Fruit fly (Drosophila melanogaster) whole organism, pupa: Measurements from ENCODE around the gene Akt.

Source experiments
- CG10348 ChIP-seq: fragments of 200-800 bp; sonication (Bioruptor generic); IDR thresholded peaks from 2 replicates; pipeline ENCODE4 v1.3.6; 2022; ENCODE audit warnings: missing biosample characterization, missing genetic modification characterization
- CG13204 ChIP-seq: fragments of 200-800 bp; sonication (Bioruptor generic); optimal IDR thresholded peaks from 2 replicates; lab custom pipeline; 2018; ENCODE audit warnings: missing biosample characterization, mild to moderate bottlenecking, missing genetic modification characterization, moderate library complexity
- CG14655 ChIP-seq: fragments of 200-800 bp; sonication (Bioruptor generic); optimal IDR thresholded peaks from 3 replicates; lab custom pipeline; 2017; ENCODE audit warnings: mild to moderate bottlenecking, missing biosample characterization, missing genetic modification reagents, missing genetic modification characterization
- CG17806 ChIP-seq: fragments of 200-800 bp; sonication (Bioruptor generic); optimal IDR thresholded peaks from 2 replicates; lab custom pipeline; 2018; ENCODE audit warnings: missing biosample characterization, mild to moderate bottlenecking, missing genetic modification characterization, moderate library complexity
- CG34367 ChIP-seq: fragments of 200-800 bp; sonication (Bioruptor generic); optimal IDR thresholded peaks from 2 replicates; lab custom pipeline; 2018; ENCODE audit warnings: missing biosample characterization, mild to moderate bottlenecking, missing genetic modification characterization
- CG4496 ChIP-seq: fragments of 200-800 bp; sonication (Bioruptor generic); IDR thresholded peaks from 3 replicates; pipeline ENCODE4 v1.3.6; 2022; ENCODE audit warnings: missing biosample characterization, missing genetic modification characterization
- CG8159 ChIP-seq: fragments of 200-800 bp; sonication (Bioruptor generic); optimal IDR thresholded peaks from 3 replicates; lab custom pipeline; 2018; ENCODE audit warnings: missing biosample characterization, mild to moderate bottlenecking, missing genetic modification characterization, moderate library complexity
- D1 ChIP-seq: fragments of 200-800 bp; sonication (Bioruptor generic); optimal IDR thresholded peaks from 2 replicates; lab custom pipeline; 2018; ENCODE audit warnings: missing biosample characterization, mild to moderate bottlenecking, missing genetic modification characterization, moderate library complexity
- EcR ChIP-seq: fragments of 200-800 bp; sonication (Bioruptor generic); optimal IDR thresholded peaks from 3 replicates; lab custom pipeline; 2019; ENCODE audit warnings: missing biosample characterization, missing genetic modification characterization, mild to moderate bottlenecking, moderate library complexity, missing genetic modification reagents
- Pif1A ChIP-seq: fragments of 200-800 bp; sonication (Bioruptor generic); optimal IDR thresholded peaks from 3 replicates; lab custom pipeline; 2016; ENCODE audit warnings: missing biosample characterization, missing genetic modification characterization
- Pif1B ChIP-seq: fragments of 200-800 bp; sonication (Bioruptor generic); optimal IDR thresholded peaks from 3 replicates; lab custom pipeline; 2016; ENCODE audit warnings: missing biosample characterization, missing genetic modification characterization
- Snoo ChIP-seq: fragments of 200-800 bp; sonication (Bioruptor generic); optimal IDR thresholded peaks from 3 replicates; lab custom pipeline; 2017; ENCODE audit warnings: missing biosample characterization, mild to moderate bottlenecking, missing genetic modification characterization, inconsistent platforms
- fd96Ca ChIP-seq: fragments of 200-800 bp; sonication (Bioruptor generic); IDR thresholded peaks from 3 replicates; pipeline ENCODE4 v1.3.6; 2022; ENCODE audit warnings: missing biosample characterization, missing genetic modification characterization
- rn ChIP-seq: fragments of 200-800 bp; sonication (Bioruptor generic); IDR thresholded peaks from 2 replicates; pipeline ENCODE4 v1.3.6; 2022; ENCODE audit warnings: missing biosample characterization, missing genetic modification characterization

dm6 chr3R:16069266-16069665 is 29.8 kb upstream of the Akt start:
- no peak for TF ChIP-seq CG14655 (GFP tag; lab: Kevin White, UChicago)
- TF ChIP-seq CG4496 (GFP tag; lab: Robert Waterston, UW) = no peak
- TF ChIP-seq Pif1A = no peak
- no peak for TF ChIP-seq CG13204 (GFP tag; lab: Kevin White, UChicago)
- TF ChIP-seq EcR = no peak
- TF ChIP-seq CG34367 (tag; lab: Kevin White, UChicago) = no peak
- TF ChIP-seq CG17806 = no peak
- no peak for TF ChIP-seq CG8159
- TF ChIP-seq fd96Ca (GFP tag; lab: Robert Waterston, UW) = no peak
- TF ChIP-seq Snoo (tag; lab: Kevin White, UChicago) = no peak
- no peak for TF ChIP-seq CG10348 (GFP tag; lab: Robert Waterston, UW)
- no peak for TF ChIP-seq Pif1B (GFP tag; lab: Kevin White, UChicago)
- TF ChIP-seq D1 (tag; lab: Kevin White, UChicago) = no peak
- no peak for TF ChIP-seq rn (GFP tag; lab: Robert Waterston, UW)
